Worm (Caenorhabditis elegans) whole organism, dauer: ENCODE data around the gene ptd-2.

ENCODE experiments used
- unc-62 ChIP-seq: sonication (generic microtip); optimal IDR thresholded peaks from 2 replicates; lab custom pipeline; 2017; ENCODE audit warnings: missing biosample characterization, missing genetic modification reagents, missing genetic modification characterization

ptd-2 gene

DNA sequence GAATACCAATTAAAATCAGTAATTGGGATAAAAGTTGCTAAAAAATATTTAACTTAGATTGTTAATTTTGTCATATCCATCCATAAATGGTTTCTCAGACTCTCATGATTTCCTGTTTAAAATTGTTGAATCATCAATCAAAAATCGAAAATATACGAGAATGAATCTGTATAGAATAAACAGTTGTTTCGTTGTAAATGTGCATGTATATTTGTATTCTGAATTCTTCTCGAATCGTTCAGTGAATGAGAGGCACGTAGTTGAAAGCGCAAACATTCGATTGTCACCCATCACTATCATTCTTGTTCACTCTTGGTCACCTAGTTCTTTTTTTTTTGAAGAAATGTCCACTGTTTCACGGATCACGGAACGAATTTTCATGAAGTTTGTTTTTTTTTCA, at the start of gene ptd-2:
ptd-2 (plus strand) TSS at position 301 of the 400 bp plus-strand sequence.
- TF ChIP-seq unc-62 (GFP tag; lab: Kevin White, UChicago) = no peak

DNA sequence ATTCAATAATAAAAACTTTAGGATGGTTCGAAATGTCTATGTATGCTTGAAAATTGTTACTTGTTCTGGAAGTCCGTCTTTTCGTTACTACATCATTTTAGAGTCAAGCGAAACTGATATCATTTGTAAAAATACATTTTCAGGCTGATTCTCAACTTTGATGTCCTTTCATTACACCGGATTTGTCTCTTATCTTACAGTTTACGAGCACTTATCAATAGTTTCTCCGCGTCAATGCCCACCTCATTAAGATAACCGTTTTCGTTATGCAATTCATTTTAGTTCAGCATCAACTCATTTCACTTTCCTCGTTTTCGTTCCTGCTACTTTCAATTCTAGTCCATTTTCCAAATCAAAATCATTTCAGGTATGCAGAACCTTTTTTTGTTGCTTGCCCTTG, 47.3 kb upstream of the ptd-2 start, which contains the start of gene asp-2:
asp-2 (plus strand) TSS at position 368 of the 400 bp plus-strand sequence.
- TF ChIP-seq unc-62 (GFP tag; lab: Kevin White, UChicago) = no peak

DNA sequence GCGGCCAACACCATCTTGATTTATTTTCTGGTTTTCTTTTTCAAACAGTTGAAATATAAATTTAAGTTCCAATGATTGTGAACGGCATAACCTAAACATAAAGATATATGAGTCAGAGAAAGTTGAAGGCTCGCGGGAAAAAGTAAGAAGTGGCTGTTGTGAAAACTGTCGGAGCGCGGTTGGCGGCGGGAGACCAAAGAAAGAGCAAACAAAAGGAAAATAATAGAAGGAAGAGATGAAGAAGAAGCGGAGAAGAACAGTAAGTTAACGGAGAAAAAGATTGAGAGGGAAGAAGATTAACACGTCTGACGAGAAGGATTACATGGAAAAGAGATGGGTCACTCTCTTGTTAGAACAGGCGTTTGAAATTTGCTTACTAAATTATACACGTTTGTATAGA, 42.7 kb upstream of the ptd-2 start, which contains the start of gene inx-10:
inx-10 (minus strand) TSS at position 101 of the 400 bp plus-strand sequence.
- TF ChIP-seq unc-62 (GFP tag; lab: Kevin White, UChicago) = no peak

DNA sequence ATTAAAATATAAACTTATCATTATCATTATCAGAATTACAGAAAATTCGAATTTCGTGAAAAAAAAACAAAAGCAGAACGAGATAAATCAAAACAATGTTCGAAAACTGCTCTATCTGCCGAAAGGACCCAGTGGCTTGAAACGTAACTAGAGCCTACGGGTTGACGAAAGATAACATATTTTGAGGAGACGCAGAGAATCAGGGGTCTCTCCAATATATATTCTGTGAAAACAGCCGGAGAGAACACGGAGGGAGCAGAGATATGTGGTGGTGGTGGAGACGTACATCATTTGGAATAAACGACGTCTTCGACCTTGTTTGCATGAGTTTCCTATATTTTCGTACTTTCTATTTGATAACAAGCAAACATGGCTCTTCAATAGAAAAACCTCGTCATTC, 41.2 kb upstream of the ptd-2 start:
- no peak for TF ChIP-seq unc-62 (GFP tag; lab: Kevin White, UChicago)

DNA sequence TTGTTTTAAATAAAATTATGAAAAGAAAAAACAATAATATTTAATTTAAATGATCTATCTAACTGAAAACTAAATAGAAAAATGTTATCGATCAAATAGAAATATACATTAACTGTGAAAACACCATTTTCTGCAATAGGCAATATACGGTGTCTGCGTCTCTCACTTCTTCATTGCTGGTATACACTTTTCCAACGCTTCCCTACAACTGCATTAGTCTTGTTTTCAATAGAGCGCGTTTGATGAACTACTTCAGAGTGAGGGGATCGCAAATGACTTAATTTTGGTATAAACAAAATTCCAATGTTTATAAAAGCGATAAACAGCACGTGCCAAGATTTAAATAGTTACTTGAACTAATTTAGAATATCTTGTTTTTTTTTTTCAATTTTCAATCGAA, 37.5 kb upstream of the ptd-2 start:
- TF ChIP-seq unc-62 (GFP tag; lab: Kevin White, UChicago) = no peak

DNA sequence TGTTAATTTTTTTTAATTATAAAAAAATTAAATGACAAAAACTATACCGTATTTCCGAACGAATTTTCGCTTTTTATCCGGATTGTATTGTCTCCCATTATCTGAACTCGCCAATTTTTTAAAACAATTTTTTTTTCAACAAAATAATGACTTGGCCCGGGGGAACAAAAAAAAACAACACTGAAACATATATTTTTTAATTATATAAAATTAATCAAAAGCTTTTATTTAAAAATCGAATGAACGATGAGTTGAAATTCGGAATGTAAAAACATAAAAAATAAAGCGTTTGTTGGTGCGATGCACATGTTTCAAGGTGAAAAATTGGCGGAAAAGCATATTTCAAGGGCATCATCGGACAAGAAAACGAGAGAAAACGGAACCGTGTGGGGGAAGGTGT, 36.5 kb upstream of the ptd-2 start, which contains the start of gene mdt-27:
mdt-27 (minus strand) TSS at position 101 of the 400 bp plus-strand sequence.
- TF ChIP-seq unc-62 (GFP tag; lab: Kevin White, UChicago) = no peak

DNA sequence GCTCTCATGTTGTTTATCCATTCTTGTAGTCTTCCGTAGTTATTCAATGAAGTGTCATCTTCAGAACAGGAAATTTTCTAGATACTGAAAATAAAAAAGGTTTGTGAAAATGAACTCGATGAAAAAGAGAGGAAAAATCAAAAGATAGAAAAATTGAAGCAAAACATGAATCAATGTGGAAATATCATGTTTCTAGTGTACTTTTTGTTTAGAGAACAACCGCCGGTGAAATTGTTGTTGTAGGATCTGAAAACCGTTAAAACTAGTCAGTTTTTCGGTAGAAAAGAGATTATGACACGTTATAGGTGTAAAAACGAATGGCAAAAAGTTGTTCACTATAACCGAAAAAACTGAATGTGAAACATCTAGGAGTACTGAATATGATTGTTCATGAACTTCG, 32.9 kb upstream of the ptd-2 start, which contains the start of gene pacs-1:
pacs-1 (minus strand) TSS at position 101 of the 400 bp plus-strand sequence.
- TF ChIP-seq unc-62 (GFP tag; lab: Kevin White, UChicago) = no peak

DNA sequence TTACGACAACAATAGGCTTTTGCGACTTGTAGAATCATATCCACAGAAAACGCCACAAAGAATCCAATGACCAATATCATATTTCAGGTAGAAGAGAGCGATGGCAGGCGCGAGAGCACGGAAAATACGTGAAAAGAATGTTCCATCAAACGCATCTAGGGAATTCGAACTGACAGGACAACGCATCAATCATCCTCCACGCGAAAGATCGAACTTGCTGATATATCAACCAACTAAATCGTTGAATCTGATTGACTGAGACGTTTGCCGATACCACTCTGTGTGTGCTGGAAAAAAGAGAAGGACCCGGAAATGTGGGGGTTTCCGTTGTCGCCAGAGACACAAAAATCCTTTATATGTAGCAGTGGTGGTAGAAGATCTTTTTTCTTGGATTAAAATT, 31.8 kb upstream of the ptd-2 start:
- TF ChIP-seq unc-62 (GFP tag; lab: Kevin White, UChicago) = no peak

DNA sequence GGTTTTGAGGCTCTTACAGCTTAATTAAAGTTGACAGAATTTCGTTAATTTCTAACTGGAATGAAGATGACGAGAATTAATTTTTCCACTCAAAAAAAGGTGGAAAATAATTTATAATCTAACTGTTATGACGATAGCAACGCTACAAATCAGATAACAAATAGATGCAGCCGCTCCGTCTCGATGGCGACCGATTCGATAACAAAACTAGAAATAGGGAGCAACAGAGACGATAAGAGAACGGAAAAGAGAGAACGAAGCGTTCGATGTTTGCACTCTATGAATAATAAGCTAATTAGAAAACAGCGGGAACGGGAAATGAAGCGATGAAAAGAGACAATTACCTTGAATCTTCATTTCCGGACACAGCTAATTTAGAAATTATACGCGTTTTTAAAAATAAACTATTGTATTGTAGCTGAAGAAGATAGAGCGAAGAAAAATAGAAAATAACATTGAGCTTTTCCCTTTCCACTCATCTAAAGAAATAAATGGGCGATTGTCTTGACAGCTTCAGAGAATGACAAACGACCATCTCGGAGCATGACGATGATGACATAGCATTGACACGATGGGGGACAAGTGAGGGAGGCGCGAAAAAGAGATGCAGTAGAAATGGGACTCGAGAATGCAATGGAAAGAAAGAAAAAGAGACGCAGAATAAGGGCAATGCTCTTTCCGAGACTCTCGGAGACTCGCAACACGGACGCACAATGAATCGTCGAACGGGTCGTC, 31.2 kb upstream of the ptd-2 start:
- TF ChIP-seq unc-62 (GFP tag; lab: Kevin White, UChicago) = no peak

DNA sequence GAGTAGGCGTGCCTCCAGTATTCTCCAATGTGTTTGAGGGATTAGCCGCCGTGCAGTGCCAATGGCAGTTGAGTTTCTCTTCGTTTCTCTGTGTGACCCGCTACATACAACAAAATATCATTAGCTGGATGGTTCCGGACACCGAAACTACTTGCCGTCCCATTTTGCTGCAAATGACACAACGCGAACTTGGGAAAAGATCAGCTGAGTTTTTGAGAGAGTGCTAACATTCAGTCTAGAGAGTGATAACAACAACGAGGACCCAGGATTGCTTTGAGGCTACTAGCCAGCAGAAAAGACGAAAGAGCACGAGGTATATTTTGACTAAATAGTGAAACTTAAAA, 30.7 kb upstream of the ptd-2 start:
- no peak for TF ChIP-seq unc-62 (GFP tag; lab: Kevin White, UChicago)

DNA sequence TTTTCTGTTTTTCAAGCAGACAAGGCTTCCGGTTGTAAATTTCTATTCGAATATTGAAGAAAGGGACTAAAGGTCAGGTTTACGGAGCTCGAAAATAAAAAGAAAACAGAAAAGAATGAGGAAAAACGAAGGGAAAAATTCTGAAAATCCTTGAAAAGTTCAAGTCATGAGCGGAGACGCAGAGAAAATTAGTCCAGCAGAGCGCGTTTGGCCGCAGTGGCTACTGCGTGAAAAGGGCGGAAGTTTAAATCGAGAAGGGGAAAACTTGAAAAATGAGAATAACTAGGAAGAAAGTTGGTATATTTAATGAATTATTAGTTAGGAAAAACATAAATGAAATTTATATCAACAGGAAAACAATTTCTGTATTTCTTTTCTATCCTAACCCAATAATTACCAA, 29.6 kb upstream of the ptd-2 start:
- no peak for TF ChIP-seq unc-62 (GFP tag; lab: Kevin White, UChicago)

DNA sequence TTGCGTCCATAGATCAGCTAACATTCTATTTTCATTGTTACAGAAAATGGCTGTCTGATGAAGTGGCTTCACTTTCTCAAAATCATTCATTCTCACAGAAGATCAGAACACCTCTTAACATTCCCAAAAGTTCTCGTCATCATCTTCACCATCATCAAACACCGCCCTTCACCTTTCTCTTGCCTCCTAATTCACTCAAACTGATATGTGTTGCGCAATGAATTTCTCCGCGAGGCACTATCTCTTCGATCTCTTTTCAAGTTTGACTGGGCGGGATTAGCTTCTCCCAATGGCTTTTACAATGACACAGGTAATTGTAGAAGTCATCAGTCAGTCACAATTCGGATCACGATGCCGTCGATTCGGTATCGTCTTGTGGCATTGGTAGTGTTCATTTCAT, 28.5 kb upstream of the ptd-2 start, which contains the start of gene grd-6:
grd-6 (plus strand) TSS at position 301 of the 400 bp plus-strand sequence.
- no peak for TF ChIP-seq unc-62 (GFP tag; lab: Kevin White, UChicago)

DNA sequence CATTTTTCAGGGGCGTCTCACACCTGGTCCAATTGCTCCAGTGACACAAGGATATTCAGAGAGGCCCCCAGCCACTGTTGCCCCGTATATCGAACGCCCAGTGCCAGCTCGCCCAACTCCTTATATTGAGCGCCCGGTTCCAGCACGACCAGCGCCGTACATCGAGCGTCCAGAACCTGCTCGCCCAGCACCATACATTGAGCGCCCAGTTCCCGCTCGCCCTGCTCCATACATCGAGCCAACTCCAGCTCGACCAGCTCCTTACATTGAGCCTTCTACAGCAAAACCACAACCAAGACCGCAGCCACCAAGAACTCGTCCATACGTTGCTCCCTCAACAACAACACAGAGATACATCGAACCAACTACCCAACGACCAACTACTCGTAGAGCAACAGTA, 27.2 kb upstream of the ptd-2 start:
- no peak for TF ChIP-seq unc-62 (GFP tag; lab: Kevin White, UChicago)

DNA sequence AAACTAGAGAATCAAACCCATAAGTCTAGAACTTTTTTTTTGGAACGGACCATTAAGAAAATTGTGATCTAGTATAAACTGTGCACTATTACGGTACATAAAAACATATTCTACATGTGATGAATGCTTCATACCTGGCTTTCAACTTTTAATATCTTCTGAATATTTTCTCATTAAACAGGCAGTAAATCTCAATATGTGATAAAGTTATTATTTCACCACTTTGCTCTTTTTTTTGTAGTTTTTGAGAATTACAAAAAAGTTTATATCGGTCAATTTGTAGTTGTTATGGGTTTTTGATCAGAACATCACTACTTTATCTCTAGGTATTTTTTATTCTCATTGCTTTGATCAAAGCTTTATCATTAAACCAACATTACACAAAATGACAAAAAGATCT, 25.7 kb upstream of the ptd-2 start:
- no peak for TF ChIP-seq unc-62 (GFP tag; lab: Kevin White, UChicago)

DNA sequence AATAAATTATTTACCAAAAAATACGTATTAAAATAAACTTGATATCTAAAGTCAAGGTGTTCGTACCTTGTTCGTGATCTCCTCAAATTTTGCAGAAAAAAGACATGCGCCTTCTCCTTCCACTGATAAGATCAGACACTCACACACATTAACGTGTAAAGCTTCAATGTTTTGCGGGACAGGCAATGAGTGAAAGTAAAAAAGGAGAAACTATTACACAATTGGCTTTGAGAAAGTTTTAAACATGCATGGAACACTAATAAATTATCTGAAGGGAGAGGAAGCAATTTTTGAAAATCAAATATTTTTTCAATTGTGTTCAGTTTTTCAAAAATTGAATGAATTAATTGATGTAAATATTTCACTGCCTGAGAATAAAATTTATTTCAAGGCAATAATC, 25.1 kb upstream of the ptd-2 start:
- TF ChIP-seq unc-62 (GFP tag; lab: Kevin White, UChicago) = no peak

DNA sequence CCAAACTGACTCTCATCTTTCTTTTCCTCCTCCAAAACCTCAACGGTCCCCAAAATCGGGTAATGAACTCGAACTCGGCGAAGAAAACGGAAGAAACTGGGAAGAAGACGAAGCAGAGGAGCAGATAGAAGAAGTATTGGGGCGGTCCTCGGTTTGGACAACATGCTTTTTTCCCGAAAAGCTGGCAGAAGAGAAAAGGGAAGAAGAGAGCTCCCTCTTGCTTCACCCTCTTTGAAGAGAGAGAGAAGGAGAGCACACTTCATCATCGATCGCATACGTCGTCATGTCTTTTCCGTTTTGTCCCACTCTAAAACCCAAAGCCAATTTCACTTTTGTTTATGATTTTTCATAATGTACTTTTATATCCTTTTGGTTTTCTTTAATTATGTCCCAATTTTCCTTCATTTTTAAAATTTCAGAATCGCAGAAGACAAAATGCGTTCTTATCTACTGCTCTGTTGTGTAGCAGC, 24.3 kb upstream of the ptd-2 start, which contains the start of gene F07C3.2:
F07C3.2 (plus strand) TSS at position 420 of the 470 bp plus-strand sequence.
- TF ChIP-seq unc-62 (GFP tag; lab: Kevin White, UChicago) = no peak

DNA sequence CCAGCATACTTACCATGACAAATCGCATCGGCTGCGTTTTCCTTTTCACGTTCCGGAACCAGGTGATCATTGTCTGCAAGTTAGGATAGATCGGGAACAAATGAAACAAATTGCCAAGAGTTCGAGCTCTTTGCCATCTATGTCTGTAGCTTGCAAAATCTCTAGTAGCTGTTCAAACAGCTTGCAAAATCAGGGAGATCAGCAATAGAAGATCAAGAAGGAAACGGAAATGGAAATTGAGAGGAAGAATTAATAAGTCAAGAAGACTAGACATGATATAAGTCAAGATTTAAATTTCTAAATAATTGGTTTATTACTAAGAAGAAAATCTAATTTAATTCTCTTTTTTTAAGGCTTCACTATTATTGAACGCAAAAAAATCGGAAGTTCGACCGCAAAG, 17.7 kb upstream of the ptd-2 start, which contains the start of gene F07C3.3:
F07C3.3 (minus strand) TSS at position 101 of the 400 bp plus-strand sequence.
- TF ChIP-seq unc-62 (GFP tag; lab: Kevin White, UChicago) = no peak
